Worm (Caenorhabditis elegans) whole organism, L3 larva: ENCODE measurements around the gene hpo-38.

Experiments used
- aly-2 ChIP-seq: fragments of 150-350 bp; optimal IDR thresholded peaks from 2 replicates; lab custom pipeline; 2014; ENCODE audit warnings: missing biosample characterization, missing genetic modification characterization
- ama-1 ChIP-seq: fragments of 150-350 bp; optimal IDR thresholded peaks from 2 replicates; lab custom pipeline; 2018
- egl-27 ChIP-seq: sonication (generic microtip); optimal IDR thresholded peaks from 4 replicates; lab custom pipeline; 2017; ENCODE audit warnings: missing biosample characterization, missing genetic modification reagents, missing genetic modification characterization
- elt-1 ChIP-seq: fragments of 150-350 bp; optimal IDR thresholded peaks from 2 replicates; lab custom pipeline; 2014; ENCODE audit warnings: missing biosample characterization, missing genetic modification characterization
- fkh-10 ChIP-seq: sonication (generic microtip); optimal IDR thresholded peaks from 2 replicates; lab custom pipeline; 2017; ENCODE audit warnings: missing biosample characterization, missing genetic modification reagents, missing genetic modification characterization
- lin-39 ChIP-seq: fragments of 150-350 bp; optimal IDR thresholded peaks from 2 replicates; lab custom pipeline; 2018; ENCODE audit warnings: missing biosample characterization, missing genetic modification reagents, missing genetic modification characterization
- nfya-1 ChIP-seq: sonication (generic microtip); optimal IDR thresholded peaks from 2 replicates; lab custom pipeline; 2017; ENCODE audit warnings: missing genetic modification characterization, mild to moderate bottlenecking, missing compliant biosample characterization, antibody characterized with exemption, moderate library complexity; ENCODE audit not compliant: insufficient read depth
- nhr-11 ChIP-seq: fragments of 150-350 bp; optimal IDR thresholded peaks from 2 replicates; lab custom pipeline; 2014; ENCODE audit warnings: missing biosample characterization, missing genetic modification characterization
- nhr-25 ChIP-seq: sonication (generic microtip); optimal IDR thresholded peaks from 2 replicates; lab custom pipeline; 2017; ENCODE audit warnings: missing biosample characterization, missing genetic modification characterization
- nhr-67 ChIP-seq: fragments of 150-350 bp; optimal IDR thresholded peaks from 2 replicates; lab custom pipeline; 2014; ENCODE audit warnings: missing biosample characterization, missing genetic modification characterization
- nhr-76 ChIP-seq: fragments of 150-350 bp; sonication (generic microtip); optimal IDR thresholded peaks from 5 replicates; lab custom pipeline; 2014; ENCODE audit warnings: missing biosample characterization, missing genetic modification characterization
- tbx-2 ChIP-seq: sonication (generic microtip); optimal IDR thresholded peaks from 2 replicates; lab custom pipeline; 2016; ENCODE audit warnings: mild to moderate bottlenecking, missing genetic modification characterization, missing compliant biosample characterization
- ztf-4 ChIP-seq: fragments of 150-350 bp; optimal IDR thresholded peaks from 2 replicates; lab custom pipeline; 2014; ENCODE audit warnings: missing biosample characterization, missing genetic modification characterization

- TF ChIP-seq nhr-76 (tag; lab: Kevin White, UChicago), result no peak
- TF ChIP-seq aly-2, result no peak
- no peak for TF ChIP-seq ztf-4 (tag; lab: Kevin White, UChicago)
- TF ChIP-seq fkh-10 (GFP tag; lab: Kevin White, UChicago), result no peak
- no peak for TF ChIP-seq elt-1
- TF ChIP-seq nhr-11 (tag; lab: Kevin White, UChicago), result no peak
- no peak for TF ChIP-seq tbx-2 (tag; lab: Kevin White, UChicago)
- no peak for TF ChIP-seq nhr-67 (tag; lab: Kevin White, UChicago)
- no peak for TF ChIP-seq nhr-25 (tag; lab: Kevin White, UChicago)
- no peak for TF ChIP-seq ama-1
- no peak for TF ChIP-seq nfya-1 (tag; lab: Kevin White, UChicago)
- TF ChIP-seq egl-27 (tag; lab: Kevin White, UChicago), result no peak
- TF ChIP-seq lin-39 (tag; lab: Kevin White, UChicago), result no peak
Measured at ce11 chrIII:235544-235943, 5.3 kb downstream of the hpo-38 start, which contains the start of gene hpo-29.
